Worm (Caenorhabditis elegans) whole organism, midembryonic: ENCODE measurements around the gene C14B9.3.

ENCODE experiments used
- T22C8.4 ChIP-seq: fragments of 200-800 bp; sonication (Bioruptor generic); IDR thresholded peaks from 2 replicates; pipeline ENCODE4 v1.3.6; 2022; ENCODE audit warnings: missing genetic modification characterization, missing compliant biosample characterization
- cog-1 ChIP-seq: sonication (generic microtip); optimal IDR thresholded peaks from 2 replicates; lab custom pipeline; 2016; ENCODE audit warnings: missing genetic modification characterization, missing compliant biosample characterization
- flt-1 ChIP-seq: fragments of 200-800 bp; sonication (Bioruptor generic); IDR thresholded peaks from 2 replicates; pipeline ENCODE4 v1.3.6; 2022; ENCODE audit warnings: missing genetic modification characterization, missing compliant biosample characterization
- klf-2 ChIP-seq: fragments of 200-800 bp; sonication (Bioruptor generic); conservative IDR thresholded peaks from 2 replicates; pipeline ENCODE4 v1.3.6; 2022; ENCODE audit warnings: missing genetic modification reagents, missing genetic modification characterization, missing compliant biosample characterization
- med-1 ChIP-seq: sonication (generic microtip); optimal IDR thresholded peaks from 2 replicates; lab custom pipeline; 2017; ENCODE audit warnings: missing genetic modification characterization, mild to moderate bottlenecking, missing compliant biosample characterization, antibody characterized with exemption, missing genetic modification reagents; ENCODE audit not compliant: insufficient read depth
- ref-1 ChIP-seq: fragments of 200-800 bp; sonication (Bioruptor generic); conservative IDR thresholded peaks from 2 replicates; pipeline ENCODE4 v1.3.6; 2022; ENCODE audit warnings: missing genetic modification reagents, missing genetic modification characterization, missing compliant biosample characterization
- tab-1 ChIP-seq: fragments of 200-800 bp; sonication (Bioruptor generic); IDR thresholded peaks from 2 replicates; pipeline ENCODE4 v1.3.6; 2022; ENCODE audit warnings: missing genetic modification characterization, missing compliant biosample characterization
- ztf-23 ChIP-seq: fragments of 200-800 bp; sonication (Bioruptor generic); IDR thresholded peaks from 2 replicates; pipeline ENCODE4 v1.3.6; 2022; ENCODE audit warnings: missing genetic modification reagents, missing genetic modification characterization, missing compliant biosample characterization
- ztf-29 ChIP-seq: fragments of 200-800 bp; sonication (Bioruptor generic); IDR thresholded peaks from 2 replicates; pipeline ENCODE4 v1.3.6; 2022; ENCODE audit warnings: missing genetic modification reagents, missing genetic modification characterization, missing compliant biosample characterization

C14B9.3 gene

ce11 chrIII:8130177-8130902, 21.8 kb downstream of the C14B9.3 start, which contains the start of the genes rpl-21 and C14B9.10:
rpl-21 (minus strand) TSS chrIII:8130227.
C14B9.10 (plus strand) TSS chrIII:8130852.
- TF ChIP-seq klf-2 (GFP tag; lab: Robert Waterston, UW) (no peak), cog-1 (no peak), T22C8.4 (GFP tag; lab: Robert Waterston, UW) (no peak), flt-1 (no peak), tab-1 (GFP tag; lab: Robert Waterston, UW) (no peak), ztf-23 (no peak), ref-1 (GFP tag; lab: Robert Waterston, UW) (no peak), ztf-29 (GFP tag; lab: Robert Waterston, UW) (no peak), med-1 (no peak)

ce11 chrIII:8132496-8132895, 23.9 kb downstream of the C14B9.3 start:
- TF ChIP-seq med-1 (no peak), ztf-23 (no peak), klf-2 (GFP tag; lab: Robert Waterston, UW) (no peak), cog-1 (no peak), tab-1 (GFP tag; lab: Robert Waterston, UW) (no peak), ref-1 (GFP tag; lab: Robert Waterston, UW) (no peak), flt-1 (no peak), T22C8.4 (GFP tag; lab: Robert Waterston, UW) (no peak), ztf-29 (GFP tag; lab: Robert Waterston, UW) (no peak)

- TF ChIP-seq flt-1, result no peak
- TF ChIP-seq cog-1, result no peak
- no peak for TF ChIP-seq ztf-23
- TF ChIP-seq tab-1 (GFP tag; lab: Robert Waterston, UW), result no peak
- no peak for TF ChIP-seq klf-2 (GFP tag; lab: Robert Waterston, UW)
- TF ChIP-seq ztf-29 (GFP tag; lab: Robert Waterston, UW), result no peak
- TF ChIP-seq ref-1 (GFP tag; lab: Robert Waterston, UW), result no peak
- TF ChIP-seq T22C8.4 (GFP tag; lab: Robert Waterston, UW), result no peak
- TF ChIP-seq med-1, result no peak
These were observed 24.8 kb downstream of the C14B9.3 start, which contains the start of gene C14B9.2 for ce11 chrIII:8133346-8133745. C14B9.2 (plus strand) TSS chrIII:8133665.

ce11 chrIII:8136517-8137099, 28.0 kb downstream of the C14B9.3 start:
- TF ChIP-seq flt-1 (no peak), ztf-23 (no peak), T22C8.4 (GFP tag; lab: Robert Waterston, UW) (no peak), ztf-29 (GFP tag; lab: Robert Waterston, UW) (no peak), cog-1 (no peak), med-1 (no peak), ref-1 (GFP tag; lab: Robert Waterston, UW) (no peak), klf-2 (GFP tag; lab: Robert Waterston, UW) (no peak), tab-1 (GFP tag; lab: Robert Waterston, UW) (no peak)

ce11 chrIII:8137777-8138176, 29.2 kb downstream of the C14B9.3 start, which contains the start of gene hsp-12.2:
hsp-12.2 (plus strand) TSS chrIII:8138077.
- TF ChIP-seq cog-1 (no peak), ref-1 (GFP tag; lab: Robert Waterston, UW) (no peak), ztf-29 (GFP tag; lab: Robert Waterston, UW) (no peak), T22C8.4 (GFP tag; lab: Robert Waterston, UW) (no peak), tab-1 (GFP tag; lab: Robert Waterston, UW) (no peak), klf-2 (GFP tag; lab: Robert Waterston, UW) (no peak), ztf-23 (no peak), flt-1 (no peak), med-1 (no peak)

ce11 chrIII:8142217-8142616, 33.6 kb downstream of the C14B9.3 start:
- no peak for TF ChIP-seq ztf-23
- TF ChIP-seq klf-2 (GFP tag; lab: Robert Waterston, UW), result no peak
- TF ChIP-seq flt-1, result no peak
- TF ChIP-seq med-1, result no peak
- no peak for TF ChIP-seq tab-1 (GFP tag; lab: Robert Waterston, UW)
- TF ChIP-seq cog-1, result no peak
- no peak for TF ChIP-seq T22C8.4 (GFP tag; lab: Robert Waterston, UW)
- TF ChIP-seq ztf-29 (GFP tag; lab: Robert Waterston, UW), result no peak
- no peak for TF ChIP-seq ref-1 (GFP tag; lab: Robert Waterston, UW)

ce11 chrIII:8144574-8145065, 36.0 kb downstream of the C14B9.3 start, which contains the start of the genes C14B9.8 and mrpl-18:
C14B9.8 (minus strand) TSS chrIII:8144629.
mrpl-18 (plus strand) TSS chrIII:8145015.
- TF ChIP-seq ztf-23 (peak; percentile 72; the same call in 1 of the 2 replicates), ref-1 (GFP tag; lab: Robert Waterston, UW) (no peak), flt-1 (peak; percentile 81)

- no peak for TF ChIP-seq ztf-23
- TF ChIP-seq ref-1 (GFP tag; lab: Robert Waterston, UW), result no peak
- TF ChIP-seq flt-1, result no peak
- no peak for TF ChIP-seq cog-1
- no peak for TF ChIP-seq tab-1 (GFP tag; lab: Robert Waterston, UW)
- TF ChIP-seq ztf-29 (GFP tag; lab: Robert Waterston, UW), result no peak
- TF ChIP-seq med-1, result no peak
- TF ChIP-seq T22C8.4 (GFP tag; lab: Robert Waterston, UW), result no peak
- no peak for TF ChIP-seq klf-2 (GFP tag; lab: Robert Waterston, UW)
These were observed 37.4 kb downstream of the C14B9.3 start for ce11 chrIII:8145971-8146370.

- TF ChIP-seq ztf-29 (GFP tag; lab: Robert Waterston, UW) (no peak), cog-1 (no peak), ztf-23 (no peak), T22C8.4 (GFP tag; lab: Robert Waterston, UW) (no peak), ref-1 (GFP tag; lab: Robert Waterston, UW) (no peak), tab-1 (GFP tag; lab: Robert Waterston, UW) (no peak)
These were observed 40.2 kb downstream of the C14B9.3 start, which contains the start of gene D2007.2 for ce11 chrIII:8148751-8149150. D2007.2 (plus strand) TSS chrIII:8148963.
